Worm (Caenorhabditis elegans): ENCODE measurements around the gene C24A3.1.

C24A3.1 gene

DNA sequence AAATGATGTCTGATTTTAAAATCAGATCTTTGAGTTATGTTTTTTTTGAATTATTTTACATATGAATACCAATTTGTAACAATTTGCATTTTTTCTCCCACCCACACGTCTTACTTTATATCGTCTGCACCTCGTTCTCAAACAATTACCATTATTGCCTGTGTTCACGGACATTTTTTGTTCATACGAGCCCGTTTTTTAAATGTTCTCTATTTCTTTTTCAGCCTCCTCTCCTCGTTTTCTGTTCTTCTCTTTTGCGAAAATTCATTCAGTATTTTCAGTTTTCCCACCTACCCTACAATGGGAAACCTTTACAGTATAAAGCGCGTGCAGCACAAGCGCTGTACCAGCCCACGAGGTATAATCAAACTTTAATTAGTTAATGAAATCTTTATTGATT, 47.0 kb downstream of the C24A3.1 start, which contains the start of gene prdm-14:
TSS of gene prdm-14 (plus strand) at position 301 of the 400 bp plus-strand sequence.
- TF ChIP-seq ceh-34 (tag; optimal IDR thresholded peaks at IDR 0.05) (no peak), C08G9.2 (tag; optimal IDR thresholded peaks at IDR 0.05) (no peak), npax-4 (tag; optimal IDR thresholded peaks at IDR 0.05) (no peak), odd-2 (tag; optimal IDR thresholded peaks at IDR 0.05) (no peak), pax-1 (tag; optimal IDR thresholded peaks at IDR 0.05) (no peak), sox-4 (tag; optimal IDR thresholded peaks at IDR 0.05) (no peak), hlh-6 (tag; optimal IDR thresholded peaks at IDR 0.05) (no peak), che-1 (tag; optimal IDR thresholded peaks at IDR 0.05) (no peak), ceh-22 (tag; optimal IDR thresholded peaks at IDR 0.05) (no peak), sox-2 (GFP tag; IDR thresholded peaks at IDR 0.05) (no peak), zip-5 (tag; optimal IDR thresholded peaks at IDR 0.05) (no peak), tbx-2 (tag; optimal IDR thresholded peaks at IDR 0.05) (no peak), elt-2 (tag; optimal IDR thresholded peaks at IDR 0.05) (no peak), pag-3 (tag; optimal IDR thresholded peaks at IDR 0.05; ENCODE audit: borderline replicate concordance) (no peak), rnt-1 (tag; optimal IDR thresholded peaks at IDR 0.05) (no peak), ceh-19 (GFP tag; optimal IDR thresholded peaks at IDR 0.05) (no peak), ama-1 (optimal IDR thresholded peaks at IDR 0.05) (no peak)

DNA sequence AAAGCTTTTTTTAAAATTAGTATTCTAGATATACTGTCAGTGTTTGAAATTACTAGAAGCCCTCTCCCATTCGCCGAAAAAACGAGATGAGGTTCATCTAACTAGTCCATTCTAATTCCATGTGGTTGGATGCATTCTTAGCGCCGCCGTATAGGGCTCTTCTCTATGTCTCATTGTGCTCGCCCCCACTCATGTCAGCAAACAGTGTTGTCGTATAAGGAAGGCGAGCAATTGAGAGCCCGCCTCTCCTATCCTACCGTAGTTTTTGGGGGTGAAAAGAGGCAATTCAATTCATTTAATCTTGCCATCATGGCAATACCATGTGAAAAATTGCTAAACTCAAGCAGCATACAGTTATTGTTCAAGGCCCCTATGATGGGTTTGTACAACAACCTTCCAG, 49.8 kb downstream of the C24A3.1 start, which contains the start of gene F47E1.20:
TSS of gene F47E1.20 (plus strand) at position 301 of the 400 bp plus-strand sequence.
- TF ChIP-seq unc-55 (GFP tag; optimal IDR thresholded peaks at IDR 0.05) (no peak), ceh-22 (tag; optimal IDR thresholded peaks at IDR 0.05) (no peak), ceh-18 (tag; optimal IDR thresholded peaks at IDR 0.05) (no peak), pha-4 (tag; optimal IDR thresholded peaks at IDR 0.05) (no peak), ahr-1 (tag; optimal IDR thresholded peaks at IDR 0.05) (no peak), ceh-34 (tag; optimal IDR thresholded peaks at IDR 0.05) (no peak), che-1 (tag; optimal IDR thresholded peaks at IDR 0.05) (no peak), ztf-16 (tag; optimal IDR thresholded peaks at IDR 0.05) (no peak)

DNA sequence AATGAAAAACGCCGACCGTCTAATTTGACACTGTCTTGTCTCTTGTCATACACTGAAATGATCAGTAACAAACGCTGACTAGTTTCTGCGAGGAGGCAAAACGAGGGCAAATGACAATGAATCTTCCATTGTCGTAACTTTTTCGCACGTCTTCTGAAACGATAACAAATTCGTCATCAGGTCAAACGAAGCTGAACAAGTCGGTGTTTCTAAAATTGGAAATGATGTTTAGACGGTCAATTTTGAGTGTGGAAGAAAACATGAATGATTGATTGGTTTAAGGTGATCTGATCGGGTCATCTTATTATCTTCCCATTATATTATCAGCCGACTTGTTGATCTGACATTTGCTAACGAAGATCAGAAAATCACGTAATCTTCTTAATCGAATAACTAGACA, 54.6 kb downstream of the C24A3.1 start:
- TF ChIP-seq tbx-7 (tag; optimal IDR thresholded peaks at IDR 0.05) (no peak), ttx-3 (tag; optimal IDR thresholded peaks at IDR 0.05) (no peak), ceh-6 (GFP tag; optimal IDR thresholded peaks at IDR 0.05) (no peak), gmeb-2 (tag; optimal IDR thresholded peaks at IDR 0.05) (no peak), dve-1 (tag; optimal IDR thresholded peaks at IDR 0.05) (no peak), pat-9 (tag; optimal IDR thresholded peaks at IDR 0.05) (no peak), mec-3 (tag; optimal IDR thresholded peaks at IDR 0.05; ENCODE audit: borderline replicate concordance) (no peak), nhr-11 (tag; optimal IDR thresholded peaks at IDR 0.05) (no peak), elt-4 (tag; optimal IDR thresholded peaks at IDR 0.05) (no peak), ceh-18 (tag; optimal IDR thresholded peaks at IDR 0.05) (no peak), elt-2 (tag; optimal IDR thresholded peaks at IDR 0.05) (no peak), hlh-13 (GFP tag; optimal IDR thresholded peaks at IDR 0.05) (no peak), sox-4 (tag; optimal IDR thresholded peaks at IDR 0.05) (no peak), pag-3 (tag; optimal IDR thresholded peaks at IDR 0.05; ENCODE audit: borderline replicate concordance) (no peak), ceh-30 (tag; optimal IDR thresholded peaks at IDR 0.05) (no peak)
